Worm (Caenorhabditis elegans): Measurements from ENCODE around the gene H03E18.2.

DNA sequence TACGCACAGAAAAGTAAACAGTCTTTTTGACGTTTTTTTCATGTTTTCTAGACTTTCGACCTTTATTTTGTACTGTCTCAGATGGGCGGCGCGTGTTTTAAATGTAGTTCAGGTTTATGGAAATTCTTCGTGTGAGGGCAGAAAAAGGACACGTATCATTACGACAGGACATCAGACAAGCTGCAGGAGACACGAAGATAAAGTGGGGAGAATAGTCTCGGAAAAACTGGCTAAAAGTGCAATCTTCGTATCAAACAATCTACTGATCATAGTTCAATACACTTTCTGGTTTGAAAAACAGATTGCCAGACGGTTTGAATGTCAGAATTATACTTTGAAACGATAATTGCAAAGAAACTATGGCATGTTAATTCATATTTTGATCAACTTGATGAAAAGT is 34.9 kb downstream of the H03E18.2 start:
- no peak for TF ChIP-seq zim-3 (tag; optimal IDR thresholded peaks at IDR 0.05)
- no peak for TF ChIP-seq chd-7 (tag; optimal IDR thresholded peaks at IDR 0.05)
- no peak for TF ChIP-seq sea-2 (GFP tag; IDR thresholded peaks at IDR 0.05)
- TF ChIP-seq B0019.2 (GFP tag; conservative IDR thresholded peaks at IDR 0.05), result no peak
- no peak for TF ChIP-seq nhr-80 (tag; optimal IDR thresholded peaks at IDR 0.05)
- TF ChIP-seq egl-18 (GFP tag; IDR thresholded peaks at IDR 0.05), result no peak
- no peak for TF ChIP-seq Y53G8AR.9 (GFP tag; conservative IDR thresholded peaks at IDR 0.05)
- no peak for TF ChIP-seq pha-4 (tag; optimal IDR thresholded peaks at IDR 0.05)
- no peak for TF ChIP-seq sdz-38 (tag; optimal IDR thresholded peaks at IDR 0.05)
